Worm (Caenorhabditis elegans) whole organism, L1 larva: ENCODE measurements around the gene C18H7.7.

Source experiments
- ceh-63 ChIP-seq: fragments of 200-800 bp; sonication (Bioruptor generic); optimal IDR thresholded peaks from 2 replicates; lab custom pipeline; 2018; ENCODE audit warnings: mild to moderate bottlenecking, missing genetic modification characterization, missing compliant biosample characterization
- elt-3 ChIP-seq, 6 experiments: fragments of 150-350 bp in 1 of 6; sonication (generic microtip); optimal IDR thresholded peaks; 2 replicates each; lab custom pipeline; 2017 to 2018; ENCODE audit warnings: missing biosample characterization in 6 of 6, missing genetic modification characterization in 6 of 6, inconsistent platforms in 1 of 6
- fos-1 ChIP-seq: fragments of 150-350 bp; optimal IDR thresholded peaks from 2 replicates; lab custom pipeline; 2014; ENCODE audit warnings: missing biosample characterization, missing genetic modification characterization
- hlh-4 ChIP-seq: sonication (generic microtip); optimal IDR thresholded peaks from 2 replicates; lab custom pipeline; 2016; ENCODE audit warnings: mild to moderate bottlenecking, missing genetic modification characterization, missing compliant biosample characterization
- lin-15B ChIP-seq: fragments of 150-350 bp; sonication (generic microtip); optimal IDR thresholded peaks from 3 replicates; lab custom pipeline; 2014; ENCODE audit warnings: missing biosample characterization, missing genetic modification characterization
- mdl-1 ChIP-seq, 2 experiments: fragments of 150-350 bp; optimal IDR thresholded peaks; 2 replicates each; lab custom pipeline; 2014 to 2017; ENCODE audit warnings: missing biosample characterization in 2 of 2, missing genetic modification characterization in 2 of 2, inconsistent platforms in 1 of 2
- skn-1 ChIP-seq: fragments of 150-350 bp; optimal IDR thresholded peaks from 2 replicates; lab custom pipeline; 2014; ENCODE audit warnings: missing biosample characterization, missing genetic modification characterization
- snpc-4 ChIP-seq: fragments of 150-350 bp; optimal IDR thresholded peaks from 2 replicates; lab custom pipeline; 2014; ENCODE audit warnings: missing biosample characterization, missing genetic modification characterization
- ztf-11 ChIP-seq, 2 experiments: sonication (generic microtip); optimal IDR thresholded peaks; 2 replicates each; lab custom pipeline; 2016 to 2017; ENCODE audit warnings: missing genetic modification characterization in 2 of 2, missing biosample characterization in 1 of 2, missing compliant biosample characterization in 1 of 2
- ztf-4 ChIP-seq: fragments of 150-350 bp; optimal IDR thresholded peaks from 2 replicates; lab custom pipeline; 2014; ENCODE audit warnings: missing biosample characterization, missing genetic modification characterization

DNA sequence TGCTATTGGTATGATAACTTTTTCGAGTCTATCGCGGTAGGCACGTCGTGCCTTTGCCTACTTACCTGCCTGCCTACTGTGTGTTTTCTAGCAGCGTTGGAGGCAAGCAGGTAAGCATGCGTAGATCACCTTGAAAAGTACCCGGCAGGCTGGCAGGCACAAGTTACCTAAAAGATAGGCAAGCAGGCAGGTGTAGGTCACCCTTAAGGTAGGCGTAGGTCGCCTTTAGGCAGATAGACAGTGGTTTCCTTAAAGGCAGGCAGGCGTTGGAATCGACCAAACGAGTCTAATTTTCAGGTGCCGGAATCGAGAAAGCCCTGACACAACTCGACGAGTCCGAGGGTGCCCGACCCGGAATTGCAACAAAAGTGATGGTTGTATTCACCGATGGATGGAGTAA lies 23.6 kb upstream of the C18H7.7 start:
- TF ChIP-seq elt-3 (tag; optimal IDR thresholded peaks at IDR 0.05; lab: Kevin White, UChicago), result no peak
- TF ChIP-seq ztf-11 (tag; optimal IDR thresholded peaks at IDR 0.05; lab: Kevin White, UChicago), result no peak
- no peak for TF ChIP-seq skn-1
- no peak for TF ChIP-seq lin-15B
- no peak for TF ChIP-seq snpc-4 (tag; lab: Kevin White, UChicago)
- no peak for TF ChIP-seq fos-1 (tag; lab: Kevin White, UChicago)
- TF ChIP-seq ztf-4 (tag; lab: Kevin White, UChicago), result no peak
- no peak for TF ChIP-seq hlh-4 (tag; lab: Kevin White, UChicago)
- TF ChIP-seq ceh-63 (GFP tag; lab: Kevin White, UChicago), result no peak
- TF ChIP-seq mdl-1 (tag; optimal IDR thresholded peaks at IDR 0.05; lab: Kevin White, UChicago), result no peak
